Fruit fly (Drosophila melanogaster) whole organism, embryonic: ENCODE measurements around the gene abo.

Experiments used
- ATbp ChIP-seq: fragments of 200-800 bp; sonication (Bioruptor generic); optimal IDR thresholded peaks from 2 replicates; lab custom pipeline; 2017; ENCODE audit warnings: missing biosample characterization, mild to moderate bottlenecking, missing genetic modification characterization, missing genetic modification reagents
- Atf-2 ChIP-seq: fragments of 200-800 bp; sonication (Bioruptor generic); optimal IDR thresholded peaks from 2 replicates; lab custom pipeline; 2016; ENCODE audit warnings: missing biosample characterization, missing genetic modification characterization
- Bgb ChIP-seq: fragments of 200-800 bp; sonication (Bioruptor generic); IDR thresholded peaks from 2 replicates; pipeline ENCODE4 v1.3.6; 2022; ENCODE audit warnings: missing biosample characterization, missing genetic modification characterization; ENCODE audit not compliant: partially characterized antibody
- Bteb2 ChIP-seq: fragments of 200-800 bp; sonication (Bioruptor generic); optimal IDR thresholded peaks from 2 replicates; lab custom pipeline; 2016; ENCODE audit warnings: missing biosample characterization, missing genetic modification characterization
- CG10654 ChIP-seq: fragments of 200-800 bp; sonication (Bioruptor generic); optimal IDR thresholded peaks from 2 replicates; lab custom pipeline; 2016; ENCODE audit warnings: missing biosample characterization, missing genetic modification characterization
- CG12744 ChIP-seq: fragments of 200-800 bp; sonication (Bioruptor generic); optimal IDR thresholded peaks from 2 replicates; lab custom pipeline; 2016; ENCODE audit warnings: missing biosample characterization, missing genetic modification characterization
- CG13894 ChIP-seq: fragments of 200-800 bp; sonication (Bioruptor generic); optimal IDR thresholded peaks from 3 replicates; lab custom pipeline; 2018; ENCODE audit warnings: missing biosample characterization, mild to moderate bottlenecking, missing genetic modification characterization, moderate library complexity
- CG14860 ChIP-seq: fragments of 200-800 bp; sonication (Bioruptor generic); IDR thresholded peaks from 3 replicates; pipeline ENCODE4 v1.3.6; 2022; ENCODE audit warnings: missing biosample characterization, missing genetic modification characterization; ENCODE audit not compliant: partially characterized antibody
- CG15514 ChIP-seq: fragments of 200-800 bp; sonication (Bioruptor generic); optimal IDR thresholded peaks from 3 replicates; lab custom pipeline; 2017; ENCODE audit warnings: missing biosample characterization, missing genetic modification characterization, mild to moderate bottlenecking, moderate library complexity, missing genetic modification reagents
- CG17802 ChIP-seq: fragments of 200-800 bp; sonication (Bioruptor generic); optimal IDR thresholded peaks from 2 replicates; lab custom pipeline; 2018; ENCODE audit warnings: missing biosample characterization, mild to moderate bottlenecking, missing genetic modification characterization, moderate library complexity
- CG17912 ChIP-seq: fragments of 200-800 bp; sonication (Bioruptor generic); optimal IDR thresholded peaks from 2 replicates; lab custom pipeline; 2018; ENCODE audit warnings: missing biosample characterization, mild to moderate bottlenecking, missing genetic modification characterization
- CG18599 ChIP-seq: fragments of 200-800 bp; sonication (Bioruptor generic); optimal IDR thresholded peaks from 3 replicates; lab custom pipeline; 2017; ENCODE audit warnings: missing biosample characterization, missing genetic modification characterization, mild to moderate bottlenecking, moderate library complexity, missing genetic modification reagents
- CG2120 ChIP-seq: fragments of 200-800 bp; sonication (Bioruptor generic); optimal IDR thresholded peaks from 3 replicates; lab custom pipeline; 2016; ENCODE audit warnings: missing biosample characterization, missing genetic modification characterization
- CG2889 ChIP-seq: fragments of 200-800 bp; sonication (Bioruptor generic); IDR thresholded peaks from 3 replicates; pipeline ENCODE4 v1.3.6; 2022; ENCODE audit warnings: missing biosample characterization, missing genetic modification characterization
- CG31365 ChIP-seq: fragments of 200-800 bp; sonication (Bioruptor generic); optimal IDR thresholded peaks from 2 replicates; lab custom pipeline; 2018; ENCODE audit warnings: missing biosample characterization, mild to moderate bottlenecking, missing genetic modification characterization
- CG34224 ChIP-seq: fragments of 200-800 bp; sonication (Bioruptor generic); IDR thresholded peaks from 3 replicates; pipeline ENCODE4 v1.3.6; 2022; ENCODE audit warnings: missing biosample characterization, missing genetic modification characterization; ENCODE audit not compliant: partially characterized antibody
- CG34422 ChIP-seq: fragments of 200-800 bp; sonication (Bioruptor generic); IDR thresholded peaks from 3 replicates; pipeline ENCODE4 v1.3.6; 2022; ENCODE audit warnings: missing biosample characterization, missing genetic modification characterization
- CG4404 ChIP-seq: fragments of 200-800 bp; sonication (Bioruptor generic); IDR thresholded peaks from 2 replicates; pipeline ENCODE4 v1.3.6; 2022; ENCODE audit warnings: missing biosample characterization, missing genetic modification characterization
- CG5245 ChIP-seq: fragments of 200-800 bp; sonication (Bioruptor generic); optimal IDR thresholded peaks from 3 replicates; lab custom pipeline; 2016; ENCODE audit warnings: missing biosample characterization, missing genetic modification characterization
- CG9437 ChIP-seq: fragments of 200-800 bp; sonication (Bioruptor generic); optimal IDR thresholded peaks from 2 replicates; lab custom pipeline; 2018; ENCODE audit warnings: missing biosample characterization, mild to moderate bottlenecking, missing genetic modification characterization
- CG9609 ChIP-seq: fragments of 200-800 bp; sonication (Bioruptor generic); optimal IDR thresholded peaks from 3 replicates; lab custom pipeline; 2016; ENCODE audit warnings: missing biosample characterization, missing genetic modification characterization
- CG9797 ChIP-seq: fragments of 200-800 bp; sonication (Bioruptor generic); optimal IDR thresholded peaks from 3 replicates; lab custom pipeline; 2018; ENCODE audit warnings: missing biosample characterization, mild to moderate bottlenecking, missing genetic modification characterization
- E2f2 ChIP-seq: fragments of 200-800 bp; sonication (Bioruptor generic); IDR thresholded peaks from 2 replicates; pipeline ENCODE4 v1.3.6; 2022; ENCODE audit warnings: missing biosample characterization, missing genetic modification characterization
- Fer1 ChIP-seq: fragments of 200-800 bp; sonication (Bioruptor generic); optimal IDR thresholded peaks from 2 replicates; lab custom pipeline; 2017; ENCODE audit warnings: missing biosample characterization, mild to moderate bottlenecking, missing genetic modification characterization
- Gug ChIP-seq: fragments of 200-800 bp; sonication (Bioruptor generic); IDR thresholded peaks from 4 replicates; pipeline ENCODE4 v1.3.6; 2022; ENCODE audit warnings: missing biosample characterization, missing genetic modification characterization
- Jarid2 ChIP-seq: fragments of 200-800 bp; sonication (Bioruptor generic); optimal IDR thresholded peaks from 3 replicates; lab custom pipeline; 2017; ENCODE audit warnings: mild to moderate bottlenecking, missing biosample characterization, missing genetic modification reagents, missing genetic modification characterization
- Neu2 ChIP-seq: fragments of 200-800 bp; sonication (Bioruptor generic); optimal IDR thresholded peaks from 3 replicates; lab custom pipeline; 2016; ENCODE audit warnings: missing biosample characterization, missing genetic modification characterization, borderline replicate concordance
- Nf-YA ChIP-seq: fragments of 200-800 bp; sonication (Bioruptor generic); IDR thresholded peaks from 2 replicates; pipeline ENCODE4 v1.3.6; 2022; ENCODE audit warnings: missing biosample characterization, missing genetic modification characterization
- Oli ChIP-seq: fragments of 200-800 bp; sonication (Bioruptor generic); optimal IDR thresholded peaks from 2 replicates; lab custom pipeline; 2018; ENCODE audit warnings: missing biosample characterization, mild to moderate bottlenecking, missing genetic modification characterization, moderate library complexity
- PHDP ChIP-seq: fragments of 200-800 bp; sonication (Bioruptor generic); optimal IDR thresholded peaks from 3 replicates; lab custom pipeline; 2018; ENCODE audit warnings: missing biosample characterization, mild to moderate bottlenecking, missing genetic modification characterization, moderate library complexity
- Ravus ChIP-seq: fragments of 200-800 bp; sonication (Bioruptor generic); IDR thresholded peaks from 2 replicates; pipeline ENCODE4 v1.3.6; 2022; ENCODE audit warnings: missing biosample characterization, missing genetic modification characterization
- Sox102F ChIP-seq: fragments of 200-800 bp; sonication (Bioruptor generic); optimal IDR thresholded peaks from 2 replicates; lab custom pipeline; 2018; ENCODE audit warnings: missing biosample characterization, mild to moderate bottlenecking, missing genetic modification characterization, moderate library complexity
- Spps ChIP-seq: fragments of 200-800 bp; sonication (Bioruptor generic); optimal IDR thresholded peaks from 2 replicates; lab custom pipeline; 2018; ENCODE audit warnings: missing biosample characterization, mild to moderate bottlenecking, missing genetic modification characterization
- abd-A ChIP-seq: fragments of 200-800 bp; sonication (Bioruptor generic); optimal IDR thresholded peaks from 3 replicates; lab custom pipeline; 2019; ENCODE audit warnings: missing biosample characterization, mild to moderate bottlenecking, missing genetic modification characterization, moderate library complexity
- corto ChIP-seq: fragments of 200-800 bp; sonication (Bioruptor generic); optimal IDR thresholded peaks from 2 replicates; lab custom pipeline; 2016; ENCODE audit warnings: missing biosample characterization, mild to moderate bottlenecking, missing genetic modification characterization, moderate library complexity
- dati ChIP-seq: fragments of 200-800 bp; sonication (Bioruptor generic); IDR thresholded peaks from 2 replicates; pipeline ENCODE4 v1.3.6; 2022; ENCODE audit warnings: missing biosample characterization, missing genetic modification characterization
- disco-r ChIP-seq: fragments of 200-800 bp; sonication (Bioruptor generic); optimal IDR thresholded peaks from 2 replicates; lab custom pipeline; 2016; ENCODE audit warnings: missing biosample characterization, missing genetic modification characterization
- dpn ChIP-seq, 2 experiments: fragments of 200-800 bp; sonication (Bioruptor generic); optimal IDR thresholded peaks; 3 replicates each; lab custom pipeline; 2016; ENCODE audit warnings: missing biosample characterization in 2 of 2, missing genetic modification characterization in 2 of 2
- fd64A ChIP-seq: fragments of 200-800 bp; sonication (Bioruptor generic); optimal IDR thresholded peaks from 3 replicates; lab custom pipeline; 2018; ENCODE audit warnings: missing biosample characterization, mild to moderate bottlenecking, missing genetic modification characterization
- gro ChIP-seq: fragments of 200-800 bp; sonication (Bioruptor generic); optimal IDR thresholded peaks from 2 replicates; lab custom pipeline; 2016; ENCODE audit warnings: missing biosample characterization, missing genetic modification characterization
- mld ChIP-seq: fragments of 200-800 bp; sonication (Bioruptor generic); IDR thresholded peaks from 3 replicates; pipeline ENCODE4 v1.3.6; 2022; ENCODE audit warnings: missing biosample characterization, missing genetic modification characterization; ENCODE audit not compliant: partially characterized antibody
- nom ChIP-seq: fragments of 200-800 bp; sonication (Bioruptor generic); optimal IDR thresholded peaks from 2 replicates; lab custom pipeline; 2017; ENCODE audit warnings: missing biosample characterization, missing genetic modification characterization, mild to moderate bottlenecking, moderate library complexity, missing genetic modification reagents
- pb ChIP-seq: fragments of 200-800 bp; sonication (Bioruptor generic); optimal IDR thresholded peaks from 3 replicates; lab custom pipeline; 2016; ENCODE audit warnings: missing biosample characterization, missing genetic modification characterization
- pfk ChIP-seq: fragments of 200-800 bp; sonication (Bioruptor generic); optimal IDR thresholded peaks from 2 replicates; lab custom pipeline; 2018; ENCODE audit warnings: missing biosample characterization, mild to moderate bottlenecking, missing genetic modification characterization, moderate library complexity
- sim ChIP-seq: fragments of 200-800 bp; sonication (Bioruptor generic); IDR thresholded peaks from 2 replicates; pipeline ENCODE4 v1.3.6; 2022; ENCODE audit warnings: missing biosample characterization, missing genetic modification characterization
- slp2 ChIP-seq: fragments of 200-800 bp; sonication (Bioruptor generic); optimal IDR thresholded peaks from 2 replicates; lab custom pipeline; 2016; ENCODE audit warnings: missing biosample characterization, missing genetic modification characterization
- sna ChIP-seq: fragments of 200-800 bp; sonication (Bioruptor generic); IDR thresholded peaks from 2 replicates; pipeline ENCODE4 v1.3.6; 2022; ENCODE audit warnings: missing biosample characterization, missing genetic modification characterization; ENCODE audit not compliant: partially characterized antibody
- tap ChIP-seq: fragments of 200-800 bp; optimal IDR thresholded peaks from 3 replicates; lab custom pipeline; 2019; ENCODE audit warnings: missing biosample characterization, mild to moderate bottlenecking, missing genetic modification characterization, moderate library complexity
- wek ChIP-seq: fragments of 200-800 bp; sonication (Bioruptor generic); optimal IDR thresholded peaks from 3 replicates; lab custom pipeline; 2018; ENCODE audit warnings: missing biosample characterization, mild to moderate bottlenecking, missing genetic modification characterization, moderate library complexity

abo gene

DNA sequence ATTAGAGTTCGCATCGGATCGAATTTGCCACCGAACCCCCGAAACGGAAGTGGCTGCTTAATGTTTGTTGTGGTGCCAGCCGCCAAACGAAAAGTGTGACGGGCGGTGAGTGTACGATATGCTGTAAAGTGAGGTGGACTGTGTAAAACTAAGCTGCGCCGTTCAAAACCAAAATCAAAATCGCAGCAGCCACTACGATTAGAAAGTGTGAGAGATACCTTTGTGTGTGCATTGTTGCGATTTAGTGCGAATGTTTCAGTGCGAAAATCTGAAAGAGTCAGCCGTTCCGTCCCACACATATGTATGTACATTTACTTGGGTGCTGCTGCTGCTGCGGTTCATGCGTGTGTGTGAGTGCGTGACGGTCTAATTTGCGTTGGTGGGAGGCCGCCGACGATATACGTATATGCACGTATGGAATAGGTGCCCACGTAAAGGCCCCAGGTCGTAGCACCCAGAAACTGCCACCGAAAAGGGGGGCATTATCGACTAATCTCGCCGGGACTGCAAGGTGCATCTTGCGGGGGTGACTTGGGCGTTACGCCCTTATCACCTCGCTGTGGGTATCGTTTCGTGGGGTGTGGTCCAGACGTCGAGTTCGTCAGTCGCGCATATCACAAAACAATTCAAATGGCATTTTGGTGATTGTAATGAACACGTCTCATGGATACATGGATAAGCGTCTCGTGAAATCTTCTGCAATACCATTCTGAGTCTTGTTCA lies 1.9 kb upstream of the abo start (continued):
- no peak for TF ChIP-seq Jarid2 (GFP tag; lab: Kevin White, UChicago)
- TF ChIP-seq CG18599 (GFP tag; lab: Kevin White, UChicago), result no peak
- no peak for TF ChIP-seq abd-A
- TF ChIP-seq CG9609 (GFP tag; lab: Kevin White, UChicago), result no peak
- no peak for TF ChIP-seq CG17912 (GFP tag; lab: Kevin White, UChicago)
- no peak for TF ChIP-seq CG12744 (GFP tag; lab: Kevin White, UChicago)
- no peak for TF ChIP-seq wek (GFP tag; lab: Kevin White, UChicago)
- TF ChIP-seq CG2889 (GFP tag; lab: Robert Waterston, UW), result no peak
- TF ChIP-seq slp2, result no peak
- no peak for TF ChIP-seq ATbp (GFP tag; lab: Kevin White, UChicago)
- no peak for TF ChIP-seq PHDP (tag; lab: Kevin White, UChicago)
- no peak for TF ChIP-seq Fer1 (GFP tag; lab: Kevin White, UChicago)
- 0 out of 2 replicates have a peak, but pooled peaks have one; percentile 25 for TF ChIP-seq Bgb (GFP tag; lab: Robert Waterston, UW)
- no peak for TF ChIP-seq Spps (tag; lab: Kevin White, UChicago)
- no peak for TF ChIP-seq Bteb2 (GFP tag; lab: Kevin White, UChicago)
- TF ChIP-seq CG34422 (GFP tag; lab: Robert Waterston, UW), result 0 out of 3 replicates have a peak, but pooled peaks have one; percentile 16
- no peak for TF ChIP-seq CG9437
- no peak for TF ChIP-seq mld (GFP tag; lab: Robert Waterston, UW)
- no peak for TF ChIP-seq disco-r
- TF ChIP-seq Gug, result no peak
- no peak for TF ChIP-seq CG10654 (GFP tag; lab: Kevin White, UChicago)
- no peak for TF ChIP-seq CG2120 (GFP tag; lab: Kevin White, UChicago)
- TF ChIP-seq pfk (GFP tag; lab: Kevin White, UChicago), result no peak
- 0 out of 3 replicates have a peak, but pooled peaks have one; percentile 10 for TF ChIP-seq CG34224 (GFP tag; lab: Robert Waterston, UW)
- no peak for TF ChIP-seq CG13894 (tag; lab: Kevin White, UChicago)
- TF ChIP-seq pb (GFP tag; lab: Kevin White, UChicago), result no peak
- TF ChIP-seq corto (GFP tag; lab: Kevin White, UChicago), result no peak
- TF ChIP-seq E2f2 (GFP tag; lab: Robert Waterston, UW), result no peak
- TF ChIP-seq sna, result no peak
- no peak for TF ChIP-seq Oli (tag; lab: Kevin White, UChicago)
- no peak for TF ChIP-seq CG15514
- no peak for TF ChIP-seq Sox102F (GFP tag; lab: Kevin White, UChicago)
- TF ChIP-seq CG5245 (GFP tag; lab: Kevin White, UChicago), result no peak
- no peak for TF ChIP-seq CG4404 (GFP tag; lab: Robert Waterston, UW)
- no peak for TF ChIP-seq Nf-YA (GFP tag; lab: Robert Waterston, UW)
- TF ChIP-seq nom (GFP tag; lab: Kevin White, UChicago), result no peak
- no peak for TF ChIP-seq dpn (GFP tag; optimal IDR thresholded peaks at IDR 0.05; lab: Kevin White, UChicago)
- no peak for TF ChIP-seq CG14860
- no peak for TF ChIP-seq Neu2 (GFP tag; lab: Kevin White, UChicago)
- TF ChIP-seq fd64A (GFP tag; lab: Kevin White, UChicago), result no peak
- no peak for TF ChIP-seq sim (GFP tag; lab: Robert Waterston, UW)
- TF ChIP-seq tap (tag; lab: Kevin White, UChicago), result no peak
- no peak for TF ChIP-seq dati (GFP tag; lab: Robert Waterston, UW)
- TF ChIP-seq CG9797 (GFP tag; lab: Kevin White, UChicago), result no peak
- no peak for TF ChIP-seq Atf-2 (GFP tag; lab: Kevin White, UChicago)
- no peak for TF ChIP-seq CG17802 (tag; lab: Kevin White, UChicago)
- no peak for TF ChIP-seq CG31365 (tag; lab: Kevin White, UChicago)
- TF ChIP-seq Ravus (GFP tag; lab: Robert Waterston, UW), result no peak
- TF ChIP-seq gro (GFP tag; lab: Kevin White, UChicago), result no peak
